Worm (Caenorhabditis elegans) whole organism, L4 larva: ENCODE results near the gene T28F3.9.

ENCODE experiments used
- F37D6.2 ChIP-seq: sonication (generic microtip); optimal IDR thresholded peaks from 2 replicates; lab custom pipeline; 2016; ENCODE audit warnings: mild to moderate bottlenecking, missing genetic modification characterization, missing compliant biosample characterization
- F44E2.7 ChIP-seq: fragments of 200-800 bp; sonication (Bioruptor generic); IDR thresholded peaks from 2 replicates; pipeline ENCODE4 v2.1.2; 2022; ENCODE audit warnings: missing genetic modification characterization, missing compliant biosample characterization
- Y105C5A.15 ChIP-seq: fragments of 200-800 bp; sonication (Bioruptor generic); IDR thresholded peaks from 2 replicates; pipeline ENCODE4 v1.3.6; 2022; ENCODE audit warnings: missing genetic modification characterization, missing compliant biosample characterization
- Y75B8A.6 ChIP-seq: fragments of 200-800 bp; sonication (Bioruptor generic); IDR thresholded peaks from 2 replicates; pipeline ENCODE4 v1.3.6; 2022; ENCODE audit warnings: missing genetic modification reagents, missing genetic modification characterization, missing compliant biosample characterization
- ZK337.2 ChIP-seq: fragments of 200-800 bp; sonication (Bioruptor generic); IDR thresholded peaks from 2 replicates; pipeline ENCODE4 v1.3.6; 2022; ENCODE audit warnings: missing genetic modification reagents, missing genetic modification characterization, missing compliant biosample characterization
- aly-2 ChIP-seq: sonication (generic microtip); optimal IDR thresholded peaks from 2 replicates; lab custom pipeline; 2018; ENCODE audit warnings: missing biosample characterization, missing genetic modification characterization
- attf-4 ChIP-seq: sonication (generic microtip); optimal IDR thresholded peaks from 3 replicates; lab custom pipeline; 2017; ENCODE audit warnings: missing biosample characterization, missing genetic modification characterization
- ceh-20 ChIP-seq: fragments of 200-800 bp; sonication (Bioruptor generic); IDR thresholded peaks from 2 replicates; pipeline ENCODE4 v1.3.6; 2022; ENCODE audit warnings: missing genetic modification reagents, missing genetic modification characterization, missing compliant biosample characterization
- ceh-28 ChIP-seq: fragments of 150-350 bp; optimal IDR thresholded peaks from 2 replicates; lab custom pipeline; 2014; ENCODE audit warnings: missing biosample characterization, missing genetic modification reagents, missing genetic modification characterization
- ceh-32 ChIP-seq: sonication (generic microtip); optimal IDR thresholded peaks from 2 replicates; lab custom pipeline; 2016; ENCODE audit warnings: mild to moderate bottlenecking, missing genetic modification characterization, missing compliant biosample characterization; ENCODE audit not compliant: poor library complexity
- ces-1 ChIP-seq: fragments of 150-350 bp; sonication (generic microtip); optimal IDR thresholded peaks from 4 replicates; lab custom pipeline; 2014; ENCODE audit warnings: missing biosample characterization, missing genetic modification reagents, missing genetic modification characterization
- ctbp-1 ChIP-seq: fragments of 200-800 bp; sonication (Bioruptor generic); IDR thresholded peaks from 2 replicates; pipeline ENCODE4 v1.3.6; 2022; ENCODE audit warnings: missing genetic modification reagents, missing genetic modification characterization, missing compliant biosample characterization
- daf-16 ChIP-seq, 3 experiments: sonication (generic microtip); optimal IDR thresholded peaks; 2 replicates each; lab custom pipeline; 2016 to 2017; ENCODE audit warnings: missing genetic modification characterization in 3 of 3, missing genetic modification reagents in 3 of 3, mild to moderate bottlenecking in 2 of 3, missing compliant biosample characterization in 2 of 3, missing biosample characterization in 1 of 3, moderate library complexity in 1 of 3
- daf-19 ChIP-seq: fragments of 200-800 bp; sonication (Bioruptor generic); conservative IDR thresholded peaks from 2 replicates; pipeline ENCODE4 v1.3.6; 2022; ENCODE audit warnings: missing genetic modification characterization, missing compliant biosample characterization
- dmd-8 ChIP-seq: fragments of 200-800 bp; sonication (Bioruptor generic); IDR thresholded peaks from 2 replicates; pipeline ENCODE4 v1.3.6; 2022; ENCODE audit warnings: missing genetic modification characterization, missing compliant biosample characterization
- dmd-9 ChIP-seq: fragments of 200-800 bp; sonication (Bioruptor generic); IDR thresholded peaks from 2 replicates; pipeline ENCODE4 v1.3.6; 2022; ENCODE audit warnings: missing genetic modification reagents, missing genetic modification characterization, missing compliant biosample characterization
- dve-1 ChIP-seq: sonication (generic microtip); optimal IDR thresholded peaks from 2 replicates; lab custom pipeline; 2017; ENCODE audit warnings: antibody characterized with exemption, mild to moderate bottlenecking, missing genetic modification characterization, missing compliant biosample characterization; ENCODE audit not compliant: insufficient read depth
- gei-8 ChIP-seq: fragments of 200-800 bp; sonication (Bioruptor generic); optimal IDR thresholded peaks from 2 replicates; lab custom pipeline; 2018; ENCODE audit warnings: mild to moderate bottlenecking, missing genetic modification characterization, missing compliant biosample characterization
- hlh-11 ChIP-seq: fragments of 200-800 bp; sonication (Bioruptor generic); optimal IDR thresholded peaks from 2 replicates; lab custom pipeline; 2018; ENCODE audit warnings: mild to moderate bottlenecking, missing genetic modification characterization, missing compliant biosample characterization
- hlh-30 ChIP-seq: sonication (generic microtip); optimal IDR thresholded peaks from 2 replicates; lab custom pipeline; 2017; ENCODE audit warnings: antibody characterized with exemption, mild to moderate bottlenecking, missing genetic modification characterization, missing compliant biosample characterization; ENCODE audit not compliant: insufficient read depth
- hmg-1.1 ChIP-seq: fragments of 200-800 bp; sonication (Bioruptor generic); IDR thresholded peaks from 2 replicates; pipeline ENCODE4 v1.3.6; 2022; ENCODE audit warnings: missing genetic modification reagents, missing genetic modification characterization, missing compliant biosample characterization
- jun-1 ChIP-seq: fragments of 150-350 bp; optimal IDR thresholded peaks from 2 replicates; lab custom pipeline; 2014; ENCODE audit warnings: missing biosample characterization, missing genetic modification reagents, missing genetic modification characterization
- lin-1 ChIP-seq: fragments of 200-800 bp; sonication (Bioruptor generic); IDR thresholded peaks from 2 replicates; pipeline ENCODE4 v1.3.6; 2022; ENCODE audit warnings: missing genetic modification reagents, missing genetic modification characterization, missing compliant biosample characterization
- lin-13 ChIP-seq: fragments of 150-350 bp; optimal IDR thresholded peaks from 2 replicates; lab custom pipeline; 2014; ENCODE audit warnings: missing biosample characterization, missing genetic modification reagents, missing genetic modification characterization
- lin-38 ChIP-seq: fragments of 200-800 bp; sonication (Bioruptor generic); IDR thresholded peaks from 2 replicates; pipeline ENCODE4 v1.3.6; 2022; ENCODE audit warnings: missing genetic modification reagents, missing genetic modification characterization, missing compliant biosample characterization
- lin-39 ChIP-seq: fragments of 150-350 bp; optimal IDR thresholded peaks from 2 replicates; lab custom pipeline; 2014; ENCODE audit warnings: missing biosample characterization, missing genetic modification reagents, missing genetic modification characterization
- lsy-2 ChIP-seq, 2 experiments: fragments of 150-350 bp in 1 of 2; sonication (generic microtip) in 1 of 2; optimal IDR thresholded peaks; 2 replicates each; lab custom pipeline; 2014 to 2017; ENCODE audit warnings: missing biosample characterization in 2 of 2, missing genetic modification characterization in 2 of 2
- madf-5 ChIP-seq, 2 experiments: fragments of 200-800 bp; sonication (Bioruptor generic); IDR thresholded peaks; 2 replicates each; pipeline ENCODE4 v1.3.6; 2022; ENCODE audit warnings: missing compliant biosample characterization in 2 of 2, missing genetic modification characterization in 2 of 2
- mdl-1 ChIP-seq, 2 experiments: fragments of 150-350 bp in 1 of 2; sonication (generic microtip) in 1 of 2; optimal IDR thresholded peaks; 2 replicates each; lab custom pipeline; 2014 to 2017; ENCODE audit warnings: missing biosample characterization in 2 of 2, missing genetic modification characterization in 2 of 2
- mdt-29 ChIP-seq: fragments of 200-800 bp; sonication (Bioruptor generic); IDR thresholded peaks from 2 replicates; pipeline ENCODE4 v1.3.6; 2022; ENCODE audit warnings: missing genetic modification reagents, missing genetic modification characterization, missing compliant biosample characterization
- mep-1 ChIP-seq: fragments of 150-350 bp; sonication (generic microtip); optimal IDR thresholded peaks from 3 replicates; lab custom pipeline; 2014; ENCODE audit warnings: missing biosample characterization, missing genetic modification characterization
- mxl-2 ChIP-seq: fragments of 200-800 bp; sonication (Bioruptor generic); conservative IDR thresholded peaks from 2 replicates; pipeline ENCODE4 v1.3.6; 2022; ENCODE audit warnings: missing genetic modification reagents, missing genetic modification characterization, missing compliant biosample characterization
- nhr-10 ChIP-seq: fragments of 150-350 bp; optimal IDR thresholded peaks from 2 replicates; lab custom pipeline; 2014; ENCODE audit warnings: missing biosample characterization, missing genetic modification characterization
- nhr-237 ChIP-seq: sonication (generic microtip); optimal IDR thresholded peaks from 2 replicates; lab custom pipeline; 2017; ENCODE audit warnings: missing biosample characterization, missing genetic modification characterization
- nhr-28 ChIP-seq: fragments of 150-350 bp; optimal IDR thresholded peaks from 2 replicates; lab custom pipeline; 2014; ENCODE audit warnings: missing biosample characterization, missing genetic modification characterization
- nhr-48 ChIP-seq: sonication (generic microtip); optimal IDR thresholded peaks from 2 replicates; lab custom pipeline; 2016; ENCODE audit warnings: mild to moderate bottlenecking, missing genetic modification characterization, missing compliant biosample characterization
- nhr-76 ChIP-seq: fragments of 150-350 bp; optimal IDR thresholded peaks from 2 replicates; lab custom pipeline; 2014; ENCODE audit warnings: missing biosample characterization, missing genetic modification characterization
- saeg-2 ChIP-seq: fragments of 200-800 bp; sonication (Bioruptor generic); IDR thresholded peaks from 2 replicates; pipeline ENCODE4 v1.3.6; 2022; ENCODE audit warnings: missing genetic modification reagents, missing genetic modification characterization, missing compliant biosample characterization
- skn-1 ChIP-seq: fragments of 150-350 bp; optimal IDR thresholded peaks from 2 replicates; lab custom pipeline; 2014; ENCODE audit warnings: missing biosample characterization, missing genetic modification characterization
- spr-1 ChIP-seq: sonication (generic microtip); optimal IDR thresholded peaks from 2 replicates; lab custom pipeline; 2016; ENCODE audit warnings: mild to moderate bottlenecking, missing genetic modification characterization, missing compliant biosample characterization
- spr-3 ChIP-seq: fragments of 200-800 bp; sonication (Bioruptor generic); optimal IDR thresholded peaks from 2 replicates; lab custom pipeline; 2018; ENCODE audit warnings: mild to moderate bottlenecking, missing genetic modification characterization, missing compliant biosample characterization
- tra-1 ChIP-seq: fragments of 200-800 bp; sonication (Bioruptor generic); IDR thresholded peaks from 2 replicates; pipeline ENCODE4 v1.3.6; 2022; ENCODE audit warnings: missing genetic modification reagents, missing genetic modification characterization, missing compliant biosample characterization
- unc-39 ChIP-seq: sonication (generic microtip); optimal IDR thresholded peaks from 2 replicates; lab custom pipeline; 2017; ENCODE audit warnings: missing biosample characterization, missing genetic modification characterization
- unc-62 ChIP-seq, 3 experiments: fragments of 150-350 bp in 1 of 3; sonication (generic microtip); optimal IDR thresholded peaks in 2 of 3; peaks in 1 of 3; 1 replicate in 1 of 3; 2 replicates in 2 of 3; lab custom pipeline; 2014 to 2017; ENCODE audit warnings: missing biosample characterization in 3 of 3, missing genetic modification characterization in 3 of 3, missing genetic modification reagents in 3 of 3, missing genotype in 1 of 3
- vab-7 ChIP-seq: fragments of 200-800 bp; sonication (Bioruptor generic); IDR thresholded peaks from 2 replicates; pipeline ENCODE4 v1.3.6; 2022; ENCODE audit warnings: missing genetic modification reagents, missing genetic modification characterization, missing compliant biosample characterization
- zip-2 ChIP-seq: fragments of 150-350 bp; optimal IDR thresholded peaks from 2 replicates; lab custom pipeline; 2014; ENCODE audit warnings: missing biosample characterization, missing genetic modification characterization
- ztf-7 ChIP-seq: fragments of 150-350 bp; optimal IDR thresholded peaks from 2 replicates; lab custom pipeline; 2014; ENCODE audit warnings: missing biosample characterization, missing genetic modification characterization

T28F3.9 gene

ce11 chrIV:17333542-17334281, 25.4 kb downstream of the T28F3.9 start, which contains the start of gene C49C3.15 (continued):
- TF ChIP-seq unc-62 (GFP tag; optimal IDR thresholded peaks at IDR 0.05 in 1 of 2; lab: Kevin White, UChicago) (peak in 1 of 2 experiments; percentile 80), unc-62 (tag; optimal IDR thresholded peaks at IDR 0.05; lab: Kevin White, UChicago) (no peak), hlh-11 (peak; percentile 28), vab-7 (GFP tag; lab: Robert Waterston, UW) (no peak), skn-1 (tag; lab: Kevin White, UChicago) (no peak), ZK337.2 (no peak), Y105C5A.15 (GFP tag; lab: Robert Waterston, UW) (no peak), ctbp-1 (GFP tag; lab: Robert Waterston, UW) (no peak), hmg-1.1 (GFP tag; lab: Robert Waterston, UW) (0 out of 2 replicates have a peak, but pooled peaks have one; percentile 8), nhr-28 (tag; lab: Kevin White, UChicago) (peak; percentile 21), hlh-30 (tag; lab: Kevin White, UChicago) (peak; percentile 96), saeg-2 (GFP tag; lab: Robert Waterston, UW) (no peak), madf-5 (GFP tag; IDR thresholded peaks at IDR 0.05; lab: Robert Waterston, UW) (no peak), jun-1 (tag; lab: Kevin White, UChicago) (no peak), lin-13 (no peak), mxl-2 (GFP tag; lab: Robert Waterston, UW) (no peak), daf-19 (GFP tag; lab: Robert Waterston, UW) (no peak), tra-1 (GFP tag; lab: Robert Waterston, UW) (no peak), ceh-28 (tag; lab: Kevin White, UChicago) (no peak), zip-2 (tag; lab: Kevin White, UChicago) (no peak), attf-4 (no peak), nhr-48 (tag; lab: Kevin White, UChicago) (no peak), mdt-29 (GFP tag; lab: Robert Waterston, UW) (no peak), ceh-20 (no peak), lsy-2 (tag; optimal IDR thresholded peaks at IDR 0.05; lab: Kevin White, UChicago) (peak in 1 of 2 experiments; percentile 54), Y75B8A.6 (GFP tag; lab: Robert Waterston, UW) (no peak), mdl-1 (tag; optimal IDR thresholded peaks at IDR 0.05; lab: Kevin White, UChicago) (peak in 1 of 2 experiments; percentile 10), aly-2 (tag; lab: Kevin White, UChicago) (no peak), nhr-237 (no peak), gei-8 (GFP tag; lab: Kevin White, UChicago) (no peak), spr-3 (no peak), dve-1 (peak; percentile 45), lin-38 (peak; percentile 48; the same call in 1 of the 2 replicates), daf-16 (GFP tag; optimal IDR thresholded peaks at IDR 0.05; lab: Kevin White, UChicago) (no peak), daf-16 (tag; optimal IDR thresholded peaks at IDR 0.05; lab: Kevin White, UChicago) (peak; percentile 23), spr-1 (tag; lab: Kevin White, UChicago) (no peak), nhr-76 (no peak), dmd-8 (GFP tag; lab: Robert Waterston, UW) (no peak), ces-1 (GFP tag; lab: Kevin White, UChicago) (no peak), F37D6.2 (no peak), ceh-32 (tag; lab: Kevin White, UChicago) (no peak), nhr-10 (tag; lab: Kevin White, UChicago) (no peak), ztf-7 (tag; lab: Kevin White, UChicago) (no peak), dmd-9 (GFP tag; lab: Robert Waterston, UW) (no peak), F44E2.7 (GFP tag; lab: Robert Waterston, UW) (no peak), lin-1 (no peak), unc-39 (tag; lab: Kevin White, UChicago) (no peak), mep-1 (tag; lab: Kevin White, UChicago) (peak; percentile 42), lin-39 (no peak)
- TF ChIP-seq, all 104 proteins: peak for 14
